Fruit fly (Drosophila melanogaster): ENCODE measurements around the gene Obp83b.

- no peak for TF ChIP-seq tap (tag; optimal IDR thresholded peaks at IDR 0.05)
- no peak for TF ChIP-seq pita (GFP tag; optimal IDR thresholded peaks at IDR 0.05)
- no peak for TF ChIP-seq hbn (GFP tag; IDR thresholded peaks at IDR 0.05; ENCODE audit: partially characterized antibody)
- TF ChIP-seq Gsc (GFP tag; IDR thresholded peaks at IDR 0.05) = no peak
- no peak for TF ChIP-seq vfl (GFP tag; optimal IDR thresholded peaks at IDR 0.05)
- TF ChIP-seq bbx (GFP tag; IDR thresholded peaks at IDR 0.05; ENCODE audit: partially characterized antibody) = no peak
- no peak for TF ChIP-seq CG32772 (GFP tag; IDR thresholded peaks at IDR 0.05)
Observed at dm6 chr3R:5997822-5998221, 21.2 kb upstream of the Obp83b start.

All from whole organism, embryonic.